Worm (Caenorhabditis elegans): ENCODE measurements around the gene gst-36.

- TF ChIP-seq nhr-77 (tag; optimal IDR thresholded peaks at IDR 0.05) (no peak), lin-14 (GFP tag; optimal IDR thresholded peaks at IDR 0.05) (no peak), lin-35 (GFP tag; optimal IDR thresholded peaks at IDR 0.05) (no peak), pqm-1 (tag; optimal IDR thresholded peaks at IDR 0.05) (no peak), egl-27 (tag; optimal IDR thresholded peaks at IDR 0.05) (no peak), lsy-2 (tag; optimal IDR thresholded peaks at IDR 0.05) (no peak), ceh-90 (tag; optimal IDR thresholded peaks at IDR 0.05) (no peak)
Observed at ce11 chrX:9831215-9831614, 31.5 kb downstream of the gst-36 start, which contains the start of gene rrc-1.

Data from whole organism, L1 larva.